Worm (Caenorhabditis elegans): ENCODE data around the gene pept-2.

- TF ChIP-seq sea-2 (GFP tag; optimal IDR thresholded peaks at IDR 0.05) (no peak), egl-27 (tag; optimal IDR thresholded peaks at IDR 0.05) (no peak)
Measured at ce11 chrIV:10777600-10777999, 12.9 kb upstream of the pept-2 start.

Data from whole organism, L3 larva.